Worm (Caenorhabditis elegans): ENCODE measurements around the gene K09C4.1.

DNA sequence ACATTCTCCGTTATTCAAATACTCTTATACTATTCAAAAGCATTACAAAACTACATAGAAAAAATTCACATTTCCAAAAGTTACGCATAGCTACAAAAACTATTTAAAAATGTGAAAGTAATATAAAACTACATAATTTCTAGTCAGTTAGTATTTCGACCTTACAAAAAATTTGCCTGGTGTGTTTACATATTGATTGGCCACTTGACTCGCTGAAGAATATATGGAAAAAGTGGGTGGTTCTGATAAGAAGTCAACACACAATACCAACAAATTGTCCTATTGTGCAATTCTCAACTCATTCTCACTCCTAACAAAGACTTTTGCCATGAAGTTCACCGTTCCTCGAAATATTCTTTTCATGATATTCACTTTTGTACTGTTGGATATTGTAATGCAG, at the start of gene K09C4.1:
- TF ChIP-seq ref-2 (tag; optimal IDR thresholded peaks at IDR 0.05) (no peak), elt-2 (tag; optimal IDR thresholded peaks at IDR 0.05) (no peak), ets-4 (tag; optimal IDR thresholded peaks at IDR 0.05) (no peak), sox-4 (tag; optimal IDR thresholded peaks at IDR 0.05) (no peak), lim-6 (tag; optimal IDR thresholded peaks at IDR 0.05) (no peak), ceh-9 (tag; optimal IDR thresholded peaks at IDR 0.05) (no peak), ama-1 (optimal IDR thresholded peaks at IDR 0.05) (no peak)
